Worm (Caenorhabditis elegans): Measurements from ENCODE around the gene nspc-17.
A peak's percentile ranks its signal among the peaks of the same experiment; 100 is the strongest.

The nspc-17 gene

DNA sequence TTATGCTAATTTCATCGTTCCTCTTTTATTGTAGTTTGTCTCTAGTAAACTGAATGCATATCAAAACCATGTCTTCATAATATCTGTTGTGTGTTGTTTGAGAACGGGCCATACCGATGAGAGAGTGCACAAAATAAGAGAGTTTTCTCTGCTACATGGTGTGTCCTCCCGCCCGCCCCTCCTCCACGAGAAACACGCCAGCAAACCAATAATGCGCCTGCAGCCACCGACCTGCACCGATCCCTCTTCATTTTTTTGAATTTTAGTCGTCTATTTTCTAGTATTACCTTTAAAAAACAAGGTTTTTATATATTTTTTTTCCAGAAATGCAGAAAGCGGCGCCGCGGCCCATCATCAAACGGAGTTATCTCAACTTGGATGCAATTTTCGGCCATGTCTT, 44.7 kb downstream of the nspc-17 start, which contains the start of gene gfi-3 (continued):
- TF ChIP-seq bed-2 (GFP tag; IDR thresholded peaks at IDR 0.05) (no peak), him-1 (tag; optimal IDR thresholded peaks at IDR 0.05) (no peak), mel-28 (tag; optimal IDR thresholded peaks at IDR 0.05; ENCODE audit: borderline replicate concordance) (no peak)

DNA sequence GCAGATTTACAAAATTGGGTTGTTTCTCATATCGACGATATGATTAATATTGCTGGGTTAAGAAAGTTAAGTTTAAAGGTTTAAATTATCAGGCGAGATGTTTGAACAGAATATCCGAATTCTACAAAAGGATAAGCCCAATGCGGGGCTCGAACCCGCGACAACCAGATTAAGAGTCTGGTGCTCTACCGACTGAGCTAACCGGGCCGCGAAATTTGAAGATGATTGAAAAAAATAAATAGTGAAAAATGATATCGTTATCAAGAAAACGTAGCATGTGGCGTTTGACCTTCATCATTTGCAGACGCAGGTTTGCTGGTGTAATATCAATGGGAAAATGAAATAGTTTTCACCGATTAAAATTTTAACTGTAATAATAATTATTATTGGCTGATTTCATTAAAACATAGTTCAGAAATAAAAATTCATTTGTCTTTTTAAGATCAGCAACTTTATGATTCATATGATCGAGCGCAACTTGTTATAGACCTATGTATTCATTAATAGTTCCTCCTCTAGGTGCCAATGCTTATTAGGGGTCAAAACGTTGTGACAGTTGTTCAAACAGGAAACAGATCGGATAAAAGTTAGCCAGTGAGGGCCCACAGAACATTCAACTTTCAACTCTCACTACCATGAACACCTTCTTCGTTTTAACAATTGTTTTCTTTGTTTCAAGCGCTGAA, 46.1 kb downstream of the nspc-17 start, which contains the start of gene M163.11:
Gene M163.11 (plus strand): TSS at position 636 of the 686 bp plus-strand sequence.
- peak; percentile 76 for TF ChIP-seq pbrm-1 (GFP tag; IDR thresholded peaks at IDR 0.05)
- no peak for TF ChIP-seq dpl-1 (GFP tag; optimal IDR thresholded peaks at IDR 0.05)
- TF ChIP-seq akir-1 (GFP tag; optimal IDR thresholded peaks at IDR 0.05) = no peak
- TF ChIP-seq B0035.1 (tag; optimal IDR thresholded peaks at IDR 0.05) = peak; percentile 43
- TF ChIP-seq F57C9.4 (tag; optimal IDR thresholded peaks at IDR 0.05) = no peak
- TF ChIP-seq somi-1 (GFP tag; optimal IDR thresholded peaks at IDR 0.05) = no peak
- TF ChIP-seq lin-40 (tag; optimal IDR thresholded peaks at IDR 0.05) = peak; percentile 11
- no peak for TF ChIP-seq fkh-3 (tag; optimal IDR thresholded peaks at IDR 0.05)
- TF ChIP-seq sea-2 (GFP tag; IDR thresholded peaks at IDR 0.05) = no peak
- peak; percentile 21 for TF ChIP-seq athp-1 (tag; optimal IDR thresholded peaks at IDR 0.05)
- no peak for TF ChIP-seq C17E4.6 (GFP tag; IDR thresholded peaks at IDR 0.05)
- TF ChIP-seq C06A6.2 (GFP tag; conservative IDR thresholded peaks at IDR 0.05) = no peak
- no peak for TF ChIP-seq hrde-1 (tag; optimal IDR thresholded peaks at IDR 0.05; ENCODE audit: borderline replicate concordance)
- TF ChIP-seq die-1 (tag; optimal IDR thresholded peaks at IDR 0.05) = peak; percentile 92
- TF ChIP-seq sdz-38 (tag; optimal IDR thresholded peaks at IDR 0.05) = no peak
- peak; percentile 57 for TF ChIP-seq snpc-4 (GFP tag; optimal IDR thresholded peaks at IDR 0.05)
- peak; percentile 8 to 78 (median 44) for TF ChIP-seq snpc-4 (tag; optimal IDR thresholded peaks at IDR 0.05)
- peak; percentile 44 for TF ChIP-seq nhr-27 (tag; optimal IDR thresholded peaks at IDR 0.05)
- peak; percentile 66 for TF ChIP-seq rcor-1 (GFP tag; IDR thresholded peaks at IDR 0.05)
- peak; percentile 14 for TF ChIP-seq him-1 (tag; optimal IDR thresholded peaks at IDR 0.05)
- TF ChIP-seq hsf-1 (GFP tag; IDR thresholded peaks at IDR 0.05) = no peak
- TF ChIP-seq zim-3 (tag; optimal IDR thresholded peaks at IDR 0.05) = peak; percentile 57
- TF ChIP-seq tbp1 (GFP tag; optimal IDR thresholded peaks at IDR 0.05) = peak; percentile 91
- TF ChIP-seq tlf-1 (GFP tag; optimal IDR thresholded peaks at IDR 0.05) = peak; percentile 15
- TF ChIP-seq hmg-1.2 (GFP tag; IDR thresholded peaks at IDR 0.05) = peak; percentile 69
- TF ChIP-seq ceh-91 (GFP tag; IDR thresholded peaks at IDR 0.05) = no peak
- TF ChIP-seq lsl-1 (GFP tag; optimal IDR thresholded peaks at IDR 0.05) = no peak
- no peak for TF ChIP-seq tbx-9 (tag; optimal IDR thresholded peaks at IDR 0.05; ENCODE audit: borderline replicate concordance)
- peak in 1 of 3 experiments; percentile 62 for TF ChIP-seq lin-35 (GFP tag; optimal IDR thresholded peaks at IDR 0.05)
- TF ChIP-seq K11D2.4 (GFP tag; IDR thresholded peaks at IDR 0.05) = no peak
- peak; percentile 46 for TF ChIP-seq lin-54 (GFP tag; optimal IDR thresholded peaks at IDR 0.05)
- TF ChIP-seq D2030.7 (GFP tag; IDR thresholded peaks at IDR 0.05) = peak; percentile 69
- TF ChIP-seq ZK185.1 (tag; optimal IDR thresholded peaks at IDR 0.05; ENCODE audit: poor library complexity, severe bottlenecking) = peak; percentile 87
- no peak for TF ChIP-seq mcd-1 (GFP tag; IDR thresholded peaks at IDR 0.05)
- peak; percentile 7 for TF ChIP-seq attf-5 (GFP tag; optimal IDR thresholded peaks at IDR 0.05)
- no peak for TF ChIP-seq B0336.3 (GFP tag; IDR thresholded peaks at IDR 0.05)
- no peak for TF ChIP-seq T26A5.8 (tag; optimal IDR thresholded peaks at IDR 0.05)
- no peak for TF ChIP-seq gei-17 (GFP tag; optimal IDR thresholded peaks at IDR 0.05)
- no peak for TF ChIP-seq ets-4 (GFP tag; optimal IDR thresholded peaks at IDR 0.05)
- TF ChIP-seq nhr-179 (tag; optimal IDR thresholded peaks at IDR 0.05) = no peak
- TF ChIP-seq let-607 (tag; optimal IDR thresholded peaks at IDR 0.05) = peak; percentile 30 to 37
- TF ChIP-seq ekl-4 (GFP tag; IDR thresholded peaks at IDR 0.05) = 0 out of 2 replicates have a peak, but pooled peaks have one; percentile 55
- no peak for TF ChIP-seq F33H1.4 (GFP tag; IDR thresholded peaks at IDR 0.05)
- TF ChIP-seq F23B12.7 (tag; optimal IDR thresholded peaks at IDR 0.05; ENCODE audit: insufficient read depth) = peak; percentile 9

All from whole organism, young adult.